Worm (Caenorhabditis elegans) whole organism, young adult: Measurements from ENCODE around the gene atx-3.

Experiments
- B0261.1 ChIP-seq: sonication (generic microtip); optimal IDR thresholded peaks from 2 replicates; lab custom pipeline; 2016; ENCODE audit warnings: mild to moderate bottlenecking, missing genetic modification characterization, moderate library complexity, missing compliant biosample characterization
- C17E4.6 ChIP-seq: fragments of 200-800 bp; sonication (Bioruptor generic); IDR thresholded peaks from 2 replicates; pipeline ENCODE4 v1.3.6; 2022; ENCODE audit warnings: missing genetic modification reagents, missing genetic modification characterization, missing compliant biosample characterization
- F33H1.4 ChIP-seq: fragments of 200-800 bp; sonication (Bioruptor generic); IDR thresholded peaks from 2 replicates; pipeline ENCODE4 v1.3.6; 2022; ENCODE audit warnings: missing genetic modification reagents, missing genetic modification characterization, missing compliant biosample characterization
- F39B2.1 ChIP-seq: fragments of 200-800 bp; sonication (Bioruptor generic); IDR thresholded peaks from 2 replicates; pipeline ENCODE4 v1.3.6; 2022; ENCODE audit warnings: missing genetic modification reagents, missing genetic modification characterization, missing compliant biosample characterization
- F49E8.2 ChIP-seq: sonication (generic microtip); optimal IDR thresholded peaks from 3 replicates; lab custom pipeline; 2017; ENCODE audit warnings: missing genetic modification characterization, mild to moderate bottlenecking, missing compliant biosample characterization, antibody characterized with exemption, moderate library complexity; ENCODE audit not compliant: insufficient read depth
- F55B11.4 ChIP-seq: sonication (generic microtip); optimal IDR thresholded peaks from 2 replicates; lab custom pipeline; 2016; ENCODE audit warnings: missing compliant biosample characterization, missing genetic modification characterization, borderline replicate concordance; ENCODE audit not compliant: insufficient read depth
- F57A8.1 ChIP-seq: fragments of 200-800 bp; sonication (Bioruptor generic); optimal IDR thresholded peaks from 2 replicates; lab custom pipeline; 2018; ENCODE audit warnings: mild to moderate bottlenecking, missing genetic modification characterization, moderate library complexity, missing compliant biosample characterization
- K12H6.12 ChIP-seq: fragments of 200-800 bp; sonication (Bioruptor generic); optimal IDR thresholded peaks from 2 replicates; lab custom pipeline; 2018; ENCODE audit warnings: mild to moderate bottlenecking, missing genetic modification characterization, missing compliant biosample characterization
- Y79H2A.3 ChIP-seq: fragments of 200-800 bp; sonication (Bioruptor generic); conservative IDR thresholded peaks from 2 replicates; pipeline ENCODE4 v1.3.6; 2022; ENCODE audit warnings: missing genetic modification reagents, missing genetic modification characterization, missing compliant biosample characterization
- akir-1 ChIP-seq: fragments of 200-800 bp; sonication (Bioruptor generic); optimal IDR thresholded peaks from 2 replicates; lab custom pipeline; 2018; ENCODE audit warnings: mild to moderate bottlenecking, missing genetic modification characterization, moderate library complexity, missing compliant biosample characterization
- aptf-2 ChIP-seq: fragments of 200-800 bp; sonication (Bioruptor generic); conservative IDR thresholded peaks from 2 replicates; pipeline ENCODE4 v1.3.6; 2022; ENCODE audit warnings: missing genetic modification reagents, missing genetic modification characterization, missing compliant biosample characterization
- athp-1 ChIP-seq: sonication (generic microtip); optimal IDR thresholded peaks from 2 replicates; lab custom pipeline; 2017; ENCODE audit warnings: mild to moderate bottlenecking, missing genetic modification characterization, missing compliant biosample characterization
- attf-3 ChIP-seq: fragments of 200-800 bp; sonication (Bioruptor generic); conservative IDR thresholded peaks from 2 replicates; pipeline ENCODE4 v1.3.6; 2022; ENCODE audit warnings: missing genetic modification reagents, missing genetic modification characterization, missing compliant biosample characterization
- attf-6 ChIP-seq: fragments of 200-800 bp; sonication (Bioruptor generic); IDR thresholded peaks from 2 replicates; pipeline ENCODE4 v1.3.6; 2022; ENCODE audit warnings: missing genetic modification reagents, missing genetic modification characterization, missing compliant biosample characterization
- ccch-3 ChIP-seq: fragments of 200-800 bp; sonication (Bioruptor generic); optimal IDR thresholded peaks from 2 replicates; lab custom pipeline; 2018; ENCODE audit warnings: mild to moderate bottlenecking, missing genetic modification characterization, missing compliant biosample characterization
- cebp-1 ChIP-seq, 2 experiments: fragments of 200-800 bp in 1 of 2; sonication (Bioruptor generic) in 1 of 2; sonication (generic microtip) in 1 of 2; IDR thresholded peaks in 1 of 2; optimal IDR thresholded peaks in 1 of 2; 2 replicates each; pipeline versions ENCODE4 v1.3.6 to Lab custom; 2017 to 2022; ENCODE audit warnings: missing compliant biosample characterization in 2 of 2, missing genetic modification characterization in 2 of 2, mild to moderate bottlenecking in 1 of 2, missing genetic modification reagents in 1 of 2, moderate library complexity in 1 of 2
- ceh-40 ChIP-seq: fragments of 200-800 bp; sonication (Bioruptor generic); IDR thresholded peaks from 2 replicates; pipeline ENCODE4 v1.3.6; 2022; ENCODE audit warnings: missing genetic modification characterization, missing compliant biosample characterization
- ceh-79 ChIP-seq: sonication (generic microtip); optimal IDR thresholded peaks from 2 replicates; lab custom pipeline; 2017; ENCODE audit warnings: mild to moderate bottlenecking, missing genetic modification characterization, missing compliant biosample characterization
- egl-44 ChIP-seq: fragments of 200-800 bp; sonication (Bioruptor generic); IDR thresholded peaks from 2 replicates; pipeline ENCODE4 v1.3.6; 2022; ENCODE audit warnings: missing genetic modification reagents, missing genetic modification characterization, missing compliant biosample characterization
- egrh-3 ChIP-seq: fragments of 200-800 bp; sonication (Bioruptor generic); IDR thresholded peaks from 2 replicates; pipeline ENCODE4 v1.3.6; 2022; ENCODE audit warnings: missing genetic modification reagents, missing genetic modification characterization, missing compliant biosample characterization
- ets-4 ChIP-seq: fragments of 200-800 bp; sonication (Bioruptor generic); optimal IDR thresholded peaks from 2 replicates; lab custom pipeline; 2018; ENCODE audit warnings: mild to moderate bottlenecking, missing genetic modification characterization, missing compliant biosample characterization
- him-1 ChIP-seq: sonication (generic microtip); optimal IDR thresholded peaks from 2 replicates; lab custom pipeline; 2016; ENCODE audit warnings: missing genotype, missing genetic modification reagents, missing genetic modification characterization, missing compliant biosample characterization
- hlh-12 ChIP-seq: sonication (generic microtip); optimal IDR thresholded peaks from 2 replicates; lab custom pipeline; 2016; ENCODE audit warnings: missing genetic modification characterization, missing compliant biosample characterization
- hlh-26 ChIP-seq: fragments of 200-800 bp; sonication (Bioruptor generic); conservative IDR thresholded peaks from 2 replicates; pipeline ENCODE4 v1.3.6; 2022; ENCODE audit warnings: missing genetic modification reagents, missing genetic modification characterization, missing compliant biosample characterization
- hmg-20 ChIP-seq: fragments of 200-800 bp; sonication (Bioruptor generic); IDR thresholded peaks from 2 replicates; pipeline ENCODE4 v1.3.6; 2022; ENCODE audit warnings: missing genetic modification reagents, missing genetic modification characterization, missing compliant biosample characterization
- hsf-1 ChIP-seq: fragments of 200-800 bp; sonication (Bioruptor generic); IDR thresholded peaks from 2 replicates; pipeline ENCODE4 v1.3.6; 2022; ENCODE audit warnings: missing genetic modification reagents, missing genetic modification characterization, missing compliant biosample characterization
- let-607 ChIP-seq, 2 experiments: fragments of 200-800 bp in 1 of 2; sonication (Bioruptor generic) in 1 of 2; sonication (generic microtip) in 1 of 2; optimal IDR thresholded peaks; 2 replicates each; lab custom pipeline; 2016 to 2018; ENCODE audit warnings: mild to moderate bottlenecking in 2 of 2, missing compliant biosample characterization in 2 of 2, missing genetic modification characterization in 2 of 2, moderate library complexity in 2 of 2, missing genotype in 1 of 2
- lin-40 ChIP-seq: sonication (generic microtip); optimal IDR thresholded peaks from 2 replicates; lab custom pipeline; 2016; ENCODE audit warnings: missing genetic modification characterization, mild to moderate bottlenecking, missing compliant biosample characterization, missing genotype, missing genetic modification reagents
- lin-54 ChIP-seq: fragments of 200-800 bp; sonication (Bioruptor generic); optimal IDR thresholded peaks from 2 replicates; lab custom pipeline; 2018; ENCODE audit warnings: mild to moderate bottlenecking, missing genetic modification characterization, missing compliant biosample characterization
- lir-1 ChIP-seq: fragments of 200-800 bp; sonication (Bioruptor generic); conservative IDR thresholded peaks from 2 replicates; pipeline ENCODE4 v1.3.6; 2022; ENCODE audit warnings: missing genetic modification reagents, missing genetic modification characterization, missing compliant biosample characterization
- mcd-1 ChIP-seq: fragments of 200-800 bp; sonication (Bioruptor generic); IDR thresholded peaks from 2 replicates; pipeline ENCODE4 v1.3.6; 2022; ENCODE audit warnings: missing genetic modification reagents, missing genetic modification characterization, missing compliant biosample characterization
- mes-4 ChIP-seq: sonication (generic microtip); optimal IDR thresholded peaks from 2 replicates; lab custom pipeline; 2016; ENCODE audit warnings: missing genotype, missing genetic modification characterization, missing compliant biosample characterization
- nfya-1 ChIP-seq: sonication (generic microtip); optimal IDR thresholded peaks from 2 replicates; lab custom pipeline; 2017; ENCODE audit warnings: antibody characterized with exemption, missing compliant biosample characterization, missing genetic modification characterization, borderline replicate concordance; ENCODE audit not compliant: insufficient read depth
- nhr-179 ChIP-seq: sonication (generic microtip); optimal IDR thresholded peaks from 2 replicates; lab custom pipeline; 2016; ENCODE audit warnings: mild to moderate bottlenecking, missing genetic modification characterization, missing compliant biosample characterization
- nhr-27 ChIP-seq: fragments of 200-800 bp; sonication (Bioruptor generic); optimal IDR thresholded peaks from 2 replicates; lab custom pipeline; 2018; ENCODE audit warnings: mild to moderate bottlenecking, missing genetic modification characterization, moderate library complexity, missing compliant biosample characterization
- nhr-80 ChIP-seq: sonication (generic microtip); optimal IDR thresholded peaks from 2 replicates; lab custom pipeline; 2016; ENCODE audit warnings: missing genetic modification characterization, missing compliant biosample characterization
- pha-4 ChIP-seq: fragments of 150-350 bp; sonication (generic microtip); optimal IDR thresholded peaks from 2 replicates; lab custom pipeline; 2014; ENCODE audit warnings: missing biosample characterization, missing genetic modification reagents, missing genetic modification characterization
- rpc-1 ChIP-seq, 2 experiments: fragments of 150-350 bp in 1 of 2; sonication (generic microtip) in 1 of 2; optimal IDR thresholded peaks; 2 replicates each; lab custom pipeline; 2014 to 2018; ENCODE audit warnings: missing biosample characterization in 1 of 2, missing genetic modification characterization in 1 of 2, missing genetic modification reagents in 1 of 2, missing genotype in 1 of 2
- somi-1 ChIP-seq: fragments of 200-800 bp; sonication (Bioruptor generic); optimal IDR thresholded peaks from 2 replicates; lab custom pipeline; 2018; ENCODE audit warnings: mild to moderate bottlenecking, missing genetic modification characterization, missing compliant biosample characterization
- tbp1 ChIP-seq: fragments of 200-800 bp; sonication (Bioruptor generic); optimal IDR thresholded peaks from 2 replicates; lab custom pipeline; 2018; ENCODE audit warnings: mild to moderate bottlenecking, missing genetic modification characterization, missing compliant biosample characterization
- tbx-9 ChIP-seq: sonication (generic microtip); optimal IDR thresholded peaks from 2 replicates; lab custom pipeline; 2016; ENCODE audit warnings: borderline replicate concordance, missing genetic modification characterization, inconsistent platforms, missing compliant biosample characterization
- tlf-1 ChIP-seq: fragments of 200-800 bp; sonication (Bioruptor generic); optimal IDR thresholded peaks from 2 replicates; lab custom pipeline; 2018; ENCODE audit warnings: mild to moderate bottlenecking, missing genetic modification characterization, missing compliant biosample characterization
- unc-62 ChIP-seq: fragments of 150-350 bp; optimal IDR thresholded peaks from 2 replicates; lab custom pipeline; 2014; ENCODE audit warnings: missing biosample characterization, missing genetic modification reagents, missing genetic modification characterization
- ztf-18 ChIP-seq: sonication (generic microtip); optimal IDR thresholded peaks from 2 replicates; lab custom pipeline; 2016; ENCODE audit warnings: missing genotype, mild to moderate bottlenecking, missing genetic modification characterization, missing compliant biosample characterization
- ztf-25 ChIP-seq: fragments of 200-800 bp; sonication (Bioruptor generic); IDR thresholded peaks from 2 replicates; pipeline ENCODE4 v1.3.6; 2022; ENCODE audit warnings: missing genetic modification reagents, missing genetic modification characterization, missing compliant biosample characterization

atx-3 gene

ce11 chrV:15550408-15550807, 26.8 kb downstream of the atx-3 start:
- TF ChIP-seq pha-4 (no peak), B0261.1 (tag; lab: Kevin White, UChicago) (peak; percentile 52), ztf-18 (no peak), nfya-1 (no peak), C17E4.6 (GFP tag; lab: Robert Waterston, UW) (no peak), somi-1 (GFP tag; lab: Kevin White, UChicago) (no peak), cebp-1 (GFP tag; IDR thresholded peaks at IDR 0.05; lab: Robert Waterston, UW) (no peak), cebp-1 (tag; optimal IDR thresholded peaks at IDR 0.05; lab: Kevin White, UChicago) (no peak), let-607 (tag; optimal IDR thresholded peaks at IDR 0.05; lab: Kevin White, UChicago) (no peak), ztf-25 (no peak), rpc-1 (optimal IDR thresholded peaks at IDR 0.05; lab: Kevin White, UChicago) (peak; percentile 26), rpc-1 (tag; optimal IDR thresholded peaks at IDR 0.05; lab: Kevin White, UChicago) (peak; percentile 52), hlh-26 (GFP tag; lab: Robert Waterston, UW) (no peak), tbp1 (peak; percentile 73), attf-6 (GFP tag; lab: Robert Waterston, UW) (no peak)

- no peak for TF ChIP-seq tlf-1 (GFP tag; lab: Kevin White, UChicago)
- no peak for TF ChIP-seq F39B2.1 (GFP tag; lab: Robert Waterston, UW)
- TF ChIP-seq attf-3: no peak
- no peak for TF ChIP-seq lir-1 (GFP tag; lab: Robert Waterston, UW)
- TF ChIP-seq B0261.1 (tag; lab: Kevin White, UChicago): peak; percentile 90
- no peak for TF ChIP-seq akir-1 (GFP tag; lab: Kevin White, UChicago)
- TF ChIP-seq cebp-1 (GFP tag; IDR thresholded peaks at IDR 0.05; lab: Robert Waterston, UW): no peak
- TF ChIP-seq cebp-1 (tag; optimal IDR thresholded peaks at IDR 0.05; lab: Kevin White, UChicago): peak; percentile 33
- TF ChIP-seq unc-62 (GFP tag; lab: Kevin White, UChicago): no peak
- no peak for TF ChIP-seq F57A8.1 (GFP tag; lab: Kevin White, UChicago)
- TF ChIP-seq Y79H2A.3 (GFP tag; lab: Robert Waterston, UW): no peak
- TF ChIP-seq ets-4 (GFP tag; lab: Kevin White, UChicago): no peak
- peak in 1 of 2 experiments; percentile 20 for TF ChIP-seq let-607 (tag; optimal IDR thresholded peaks at IDR 0.05; lab: Kevin White, UChicago)
- peak; percentile 7 for TF ChIP-seq mes-4 (tag; lab: Kevin White, UChicago)
- peak; percentile 51; the same call in 1 of the 2 replicates for TF ChIP-seq hsf-1 (GFP tag; lab: Robert Waterston, UW)
- TF ChIP-seq nhr-179 (tag; lab: Kevin White, UChicago): peak; percentile 49
- TF ChIP-seq hlh-12: no peak
- TF ChIP-seq F55B11.4: no peak
- TF ChIP-seq him-1: peak; percentile 70
- no peak for TF ChIP-seq ceh-79 (tag; lab: Kevin White, UChicago)
- no peak for TF ChIP-seq attf-6 (GFP tag; lab: Robert Waterston, UW)
- no peak for TF ChIP-seq aptf-2 (GFP tag; lab: Robert Waterston, UW)
- TF ChIP-seq nhr-27 (tag; lab: Kevin White, UChicago): no peak
- peak; percentile 22 for TF ChIP-seq nhr-80 (tag; lab: Kevin White, UChicago)
- no peak for TF ChIP-seq ccch-3 (GFP tag; lab: Kevin White, UChicago)
- TF ChIP-seq egl-44: 0 out of 2 replicates have a peak, but pooled peaks have one; percentile 40
- peak; percentile 12 for TF ChIP-seq athp-1 (tag; lab: Kevin White, UChicago)
- 0 out of 2 replicates have a peak, but pooled peaks have one; percentile 14 for TF ChIP-seq mcd-1 (GFP tag; lab: Robert Waterston, UW)
- no peak for TF ChIP-seq egrh-3 (GFP tag; lab: Robert Waterston, UW)
- TF ChIP-seq F33H1.4: no peak
- no peak for TF ChIP-seq tbx-9 (tag; lab: Kevin White, UChicago)
- TF ChIP-seq ztf-25: 0 out of 2 replicates have a peak, but pooled peaks have one; percentile 56
- TF ChIP-seq lin-54 (GFP tag; lab: Kevin White, UChicago): peak; percentile 7
- peak; percentile 62 for TF ChIP-seq F49E8.2 (tag; lab: Kevin White, UChicago)
- no peak; the same call in 1 of the 2 replicates for TF ChIP-seq ceh-40 (GFP tag; lab: Robert Waterston, UW)
- no peak for TF ChIP-seq K12H6.12
- TF ChIP-seq hmg-20 (GFP tag; lab: Robert Waterston, UW): no peak
- no peak for TF ChIP-seq lin-40 (tag; lab: Kevin White, UChicago)
These were observed 29.5 kb downstream of the atx-3 start for ce11 chrV:15547727-15548126.
